Fruit fly (Drosophila melanogaster) whole organism, pupa: ENCODE measurements around the gene CG34041.

ENCODE experiments used
- CG10348 ChIP-seq: fragments of 200-800 bp; sonication (Bioruptor generic); IDR thresholded peaks from 2 replicates; pipeline ENCODE4 v1.3.6; 2022; ENCODE audit warnings: missing biosample characterization, missing genetic modification characterization
- CG12605 ChIP-seq: fragments of 200-800 bp; sonication (Bioruptor generic); IDR thresholded peaks from 2 replicates; pipeline ENCODE4 v1.3.6; 2022; ENCODE audit warnings: missing biosample characterization, missing genetic modification characterization
- CG14655 ChIP-seq: fragments of 200-800 bp; sonication (Bioruptor generic); optimal IDR thresholded peaks from 3 replicates; lab custom pipeline; 2017; ENCODE audit warnings: mild to moderate bottlenecking, missing biosample characterization, missing genetic modification reagents, missing genetic modification characterization
- CG8301 ChIP-seq: fragments of 200-800 bp; sonication (Bioruptor generic); optimal IDR thresholded peaks from 2 replicates; lab custom pipeline; 2018; ENCODE audit warnings: missing biosample characterization, mild to moderate bottlenecking, missing genetic modification characterization
- Pif1A ChIP-seq: fragments of 200-800 bp; sonication (Bioruptor generic); optimal IDR thresholded peaks from 3 replicates; lab custom pipeline; 2016; ENCODE audit warnings: missing biosample characterization, missing genetic modification characterization
- Snoo ChIP-seq: fragments of 200-800 bp; sonication (Bioruptor generic); optimal IDR thresholded peaks from 3 replicates; lab custom pipeline; 2017; ENCODE audit warnings: missing biosample characterization, mild to moderate bottlenecking, missing genetic modification characterization, inconsistent platforms

DNA sequence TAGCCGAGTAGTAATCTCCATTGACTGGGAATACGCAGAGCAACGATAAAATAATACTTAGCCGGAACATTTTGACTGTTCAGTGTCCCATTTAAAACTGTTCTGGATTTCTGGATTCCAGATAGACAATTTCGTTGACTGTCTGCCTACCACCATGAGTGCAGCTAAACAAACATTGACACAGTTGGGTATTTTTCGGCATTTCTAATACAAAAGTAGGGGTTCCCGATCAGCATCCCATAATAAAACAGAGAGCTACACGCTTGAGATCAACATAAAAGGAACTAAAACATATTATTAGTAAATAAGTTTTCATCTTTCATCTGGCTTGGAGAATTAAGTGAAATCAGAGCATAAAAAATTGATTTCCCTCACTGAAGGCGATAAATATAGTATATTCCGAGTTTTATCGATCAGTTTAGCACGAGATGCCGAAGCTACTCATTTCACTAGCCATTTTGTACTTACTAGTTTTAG lies 2.2 kb upstream of the CG34041 start, which contains the start of the genes PH4alphaSG1 and CG15539:
- TF ChIP-seq CG8301 (tag; lab: Kevin White, UChicago) (no peak), Pif1A (GFP tag; lab: Kevin White, UChicago) (no peak), CG12605 (GFP tag; lab: Robert Waterston, UW) (no peak), Snoo (tag; lab: Kevin White, UChicago) (no peak), CG14655 (GFP tag; lab: Kevin White, UChicago) (no peak), CG10348 (GFP tag; lab: Robert Waterston, UW) (no peak)
